Worm (Caenorhabditis elegans) whole organism, early embryonic: Measurements from ENCODE around the gene Y53F4B.14.

Experiments
- F13C5.2 ChIP-seq: sonication (generic microtip); optimal IDR thresholded peaks from 2 replicates; lab custom pipeline; 2017; ENCODE audit warnings: mild to moderate bottlenecking, missing genetic modification characterization, inconsistent platforms, missing compliant biosample characterization
- ama-1 ChIP-seq: fragments of 150-350 bp; optimal IDR thresholded peaks from 2 replicates; lab custom pipeline; 2014
- ceh-13 ChIP-seq: fragments of 200-800 bp; sonication (Bioruptor generic); optimal IDR thresholded peaks from 2 replicates; lab custom pipeline; 2018; ENCODE audit warnings: mild to moderate bottlenecking, missing genetic modification characterization, missing compliant biosample characterization
- sea-1 ChIP-seq: fragments of 200-800 bp; sonication (Bioruptor generic); conservative IDR thresholded peaks from 2 replicates; pipeline ENCODE4 v1.3.6; 2022; ENCODE audit warnings: missing genetic modification characterization, missing compliant biosample characterization

DNA sequence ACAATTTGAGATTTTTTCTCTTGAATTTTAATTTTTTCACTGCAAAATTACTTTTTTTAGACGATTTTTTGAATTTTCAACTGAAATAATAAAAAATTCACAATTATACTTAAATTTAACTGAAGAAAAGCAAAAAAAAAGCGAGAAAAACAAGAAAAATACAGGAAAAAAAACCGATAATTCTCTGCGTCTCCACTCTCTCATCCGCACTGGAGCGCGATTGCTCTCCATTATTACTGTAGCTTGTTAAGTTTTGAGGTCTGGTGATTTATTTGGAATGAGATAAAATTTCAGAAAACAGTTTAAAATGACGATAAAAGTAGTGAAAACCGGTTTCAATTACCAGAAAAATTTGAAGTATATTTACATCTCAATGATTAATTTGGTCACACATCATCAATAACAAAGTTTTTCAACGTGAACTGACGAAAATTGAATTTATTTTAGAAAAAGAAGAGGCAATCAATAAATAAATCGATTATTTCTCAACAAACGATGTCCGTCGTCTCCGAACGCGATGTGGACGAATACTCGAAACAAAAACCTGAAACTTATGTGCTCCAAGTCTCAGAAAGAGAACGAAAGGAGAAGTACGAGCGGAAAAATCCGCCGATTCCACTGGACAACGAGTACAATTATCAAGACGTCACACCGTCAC lies 39.1 kb downstream of the Y53F4B.14 start, which contains the start of gene Y53F4B.19:
- TF ChIP-seq ama-1 (lab: Kevin White, UChicago) (no peak), ceh-13 (no peak), F13C5.2 (no peak), sea-1 (GFP tag; lab: Robert Waterston, UW) (no peak)
